Worm (Caenorhabditis elegans): Measurements from ENCODE around the gene perm-3.

- TF ChIP-seq ref-1 (GFP tag; conservative IDR thresholded peaks at IDR 0.05) (no peak), klf-2 (GFP tag; conservative IDR thresholded peaks at IDR 0.05) (no peak), T22C8.4 (GFP tag; IDR thresholded peaks at IDR 0.05) (no peak), tab-1 (GFP tag; IDR thresholded peaks at IDR 0.05) (no peak), med-1 (GFP tag; optimal IDR thresholded peaks at IDR 0.05; ENCODE audit: insufficient read depth) (no peak), cog-1 (tag; optimal IDR thresholded peaks at IDR 0.05) (no peak), flt-1 (GFP tag; IDR thresholded peaks at IDR 0.05) (no peak), ztf-29 (GFP tag; IDR thresholded peaks at IDR 0.05) (no peak), ztf-23 (GFP tag; IDR thresholded peaks at IDR 0.05) (no peak)
These were observed 13.3 kb downstream of the perm-3 start, which contains the start of gene F41H10.2 for ce11 chrIV:5381334-5381733.
